Fruit fly (Drosophila melanogaster) whole organism, pupa: Measurements from ENCODE around the gene CG6576.

Source experiments
- CG10348 ChIP-seq: fragments of 200-800 bp; sonication (Bioruptor generic); IDR thresholded peaks from 2 replicates; pipeline ENCODE4 v1.3.6; 2022; ENCODE audit warnings: missing biosample characterization, missing genetic modification characterization
- CG12605 ChIP-seq: fragments of 200-800 bp; sonication (Bioruptor generic); IDR thresholded peaks from 2 replicates; pipeline ENCODE4 v1.3.6; 2022; ENCODE audit warnings: missing biosample characterization, missing genetic modification characterization
- CG13204 ChIP-seq: fragments of 200-800 bp; sonication (Bioruptor generic); optimal IDR thresholded peaks from 2 replicates; lab custom pipeline; 2018; ENCODE audit warnings: missing biosample characterization, mild to moderate bottlenecking, missing genetic modification characterization, moderate library complexity
- CG14655 ChIP-seq: fragments of 200-800 bp; sonication (Bioruptor generic); optimal IDR thresholded peaks from 3 replicates; lab custom pipeline; 2017; ENCODE audit warnings: mild to moderate bottlenecking, missing biosample characterization, missing genetic modification reagents, missing genetic modification characterization
- CG17806 ChIP-seq: fragments of 200-800 bp; sonication (Bioruptor generic); optimal IDR thresholded peaks from 2 replicates; lab custom pipeline; 2018; ENCODE audit warnings: missing biosample characterization, mild to moderate bottlenecking, missing genetic modification characterization, moderate library complexity
- CG32121 ChIP-seq: fragments of 200-800 bp; sonication (Bioruptor generic); IDR thresholded peaks from 2 replicates; pipeline ENCODE4 v1.3.6; 2022; ENCODE audit warnings: missing biosample characterization, missing genetic modification characterization
- CG9948 ChIP-seq: fragments of 200-800 bp; sonication (Bioruptor generic); optimal IDR thresholded peaks from 2 replicates; lab custom pipeline; 2018; ENCODE audit warnings: missing biosample characterization, mild to moderate bottlenecking, missing genetic modification characterization, moderate library complexity
- D1 ChIP-seq: fragments of 200-800 bp; sonication (Bioruptor generic); optimal IDR thresholded peaks from 2 replicates; lab custom pipeline; 2018; ENCODE audit warnings: missing biosample characterization, mild to moderate bottlenecking, missing genetic modification characterization, moderate library complexity
- EcR ChIP-seq: fragments of 200-800 bp; sonication (Bioruptor generic); optimal IDR thresholded peaks from 3 replicates; lab custom pipeline; 2019; ENCODE audit warnings: missing biosample characterization, missing genetic modification characterization, mild to moderate bottlenecking, moderate library complexity, missing genetic modification reagents
- Ets98B ChIP-seq: fragments of 200-800 bp; sonication (Bioruptor generic); IDR thresholded peaks from 2 replicates; pipeline ENCODE4 v1.3.6; 2022; ENCODE audit warnings: missing biosample characterization, missing genetic modification characterization
- Pif1A ChIP-seq: fragments of 200-800 bp; sonication (Bioruptor generic); optimal IDR thresholded peaks from 3 replicates; lab custom pipeline; 2016; ENCODE audit warnings: missing biosample characterization, missing genetic modification characterization
- Pif1B ChIP-seq: fragments of 200-800 bp; sonication (Bioruptor generic); optimal IDR thresholded peaks from 3 replicates; lab custom pipeline; 2016; ENCODE audit warnings: missing biosample characterization, missing genetic modification characterization
- Snoo ChIP-seq: fragments of 200-800 bp; sonication (Bioruptor generic); optimal IDR thresholded peaks from 3 replicates; lab custom pipeline; 2017; ENCODE audit warnings: missing biosample characterization, mild to moderate bottlenecking, missing genetic modification characterization, inconsistent platforms
- gl ChIP-seq: fragments of 200-800 bp; sonication (Bioruptor generic); optimal IDR thresholded peaks from 2 replicates; lab custom pipeline; 2018; ENCODE audit warnings: missing biosample characterization, mild to moderate bottlenecking, missing genetic modification characterization

DNA sequence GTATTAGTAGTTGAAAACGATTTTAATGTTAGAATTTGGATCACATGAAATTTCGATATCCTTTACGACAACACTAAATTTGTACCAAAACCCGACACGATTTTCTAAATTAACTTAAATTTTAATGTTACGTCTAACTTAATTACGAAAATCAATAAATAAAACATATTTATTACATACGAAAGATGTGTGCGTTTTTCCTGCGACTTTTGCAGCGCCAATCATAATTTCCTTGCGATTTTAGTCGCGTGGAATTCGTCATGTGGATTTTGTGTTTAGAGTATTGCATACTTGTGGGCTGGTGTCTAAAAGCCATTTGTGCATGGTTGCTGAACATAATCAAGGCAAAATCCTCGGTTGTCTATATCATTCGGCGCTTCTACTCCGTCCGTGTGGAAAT lies 42.8 kb downstream of the CG6576 start:
- TF ChIP-seq CG12605 (GFP tag; lab: Robert Waterston, UW) (no peak), CG17806 (tag; lab: Kevin White, UChicago) (no peak), Pif1B (GFP tag; lab: Kevin White, UChicago) (no peak), D1 (tag; lab: Kevin White, UChicago) (peak; percentile 4), Snoo (tag; lab: Kevin White, UChicago) (no peak), CG10348 (GFP tag; lab: Robert Waterston, UW) (no peak), CG13204 (GFP tag; lab: Kevin White, UChicago) (no peak), CG14655 (GFP tag; lab: Kevin White, UChicago) (no peak), Ets98B (no peak), gl (tag; lab: Kevin White, UChicago) (no peak), Pif1A (GFP tag; lab: Kevin White, UChicago) (no peak), CG9948 (no peak), EcR (GFP tag; lab: Kevin White, UChicago) (no peak), CG32121 (GFP tag; lab: Robert Waterston, UW) (no peak)
